Worm (Caenorhabditis elegans) whole organism, L2 larva: ENCODE measurements around the gene R12B2.3.

Experiments used
- mdl-1 ChIP-seq, 2 experiments: fragments of 150-350 bp in 1 of 2; sonication (generic microtip) in 1 of 2; optimal IDR thresholded peaks; 2 replicates each; lab custom pipeline; 2017; ENCODE audit warnings: missing biosample characterization in 2 of 2, missing genetic modification characterization in 2 of 2
- skn-1 ChIP-seq: sonication (generic microtip); optimal IDR thresholded peaks from 2 replicates; lab custom pipeline; 2017; ENCODE audit warnings: missing biosample characterization, missing genetic modification characterization
- ztf-11 ChIP-seq: sonication (generic microtip); optimal IDR thresholded peaks from 2 replicates; lab custom pipeline; 2017; ENCODE audit warnings: missing biosample characterization, missing genetic modification characterization

DNA sequence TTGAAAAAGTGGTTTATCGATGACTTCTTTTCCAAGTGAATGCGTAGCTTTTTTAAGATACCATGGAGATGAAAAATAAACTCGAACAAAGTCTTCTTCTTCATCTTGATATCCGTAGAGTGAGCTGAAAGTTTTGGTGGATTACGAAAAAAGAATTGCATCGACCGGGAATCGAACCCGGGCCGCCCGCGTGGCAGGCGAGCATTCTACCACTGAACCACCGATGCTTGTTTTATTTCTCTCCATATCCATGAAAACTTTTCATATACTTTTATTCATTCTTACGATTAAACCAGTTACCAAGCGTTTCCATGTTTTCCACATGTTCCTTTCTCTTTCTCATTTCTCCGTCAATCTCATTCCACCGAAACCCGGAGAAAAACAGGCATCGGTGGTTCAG is 23.3 kb upstream of the R12B2.3 start:
- TF ChIP-seq ztf-11 (tag; lab: Kevin White, UChicago) (no peak), mdl-1 (tag; optimal IDR thresholded peaks at IDR 0.05; lab: Kevin White, UChicago) (no peak), skn-1 (tag; lab: Kevin White, UChicago) (no peak)
